Fruit fly (Drosophila melanogaster) whole organism, embryonic: ENCODE results near the gene CG43679.

Experiments used
- CG10366 ChIP-seq: fragments of 200-800 bp; sonication (Bioruptor generic); IDR thresholded peaks from 2 replicates; pipeline ENCODE4 v1.3.6; 2022; ENCODE audit warnings: missing biosample characterization, missing genetic modification characterization
- CG10543 ChIP-seq: fragments of 200-800 bp; sonication (Bioruptor generic); optimal IDR thresholded peaks from 3 replicates; lab custom pipeline; 2017; ENCODE audit warnings: missing biosample characterization, mild to moderate bottlenecking, missing genetic modification characterization, moderate library complexity
- CG11504 ChIP-seq: fragments of 200-800 bp; sonication (Bioruptor generic); optimal IDR thresholded peaks from 3 replicates; lab custom pipeline; 2019; ENCODE audit warnings: missing biosample characterization, mild to moderate bottlenecking, missing genetic modification characterization, moderate library complexity
- CG11723 ChIP-seq: fragments of 200-800 bp; sonication (Bioruptor generic); optimal IDR thresholded peaks from 2 replicates; lab custom pipeline; 2017; ENCODE audit warnings: missing biosample characterization, mild to moderate bottlenecking, missing genetic modification characterization
- CG12769 ChIP-seq: fragments of 200-800 bp; sonication (Bioruptor generic); optimal IDR thresholded peaks from 2 replicates; lab custom pipeline; 2019; ENCODE audit warnings: missing biosample characterization, mild to moderate bottlenecking, missing genetic modification characterization, moderate library complexity
- CG15601 ChIP-seq: fragments of 200-800 bp; sonication (Bioruptor generic); optimal IDR thresholded peaks from 3 replicates; lab custom pipeline; 2019; ENCODE audit warnings: missing biosample characterization, mild to moderate bottlenecking, missing genetic modification characterization, moderate library complexity
- CG15696 ChIP-seq: fragments of 200-800 bp; sonication (Bioruptor generic); optimal IDR thresholded peaks from 2 replicates; lab custom pipeline; 2019; ENCODE audit warnings: missing biosample characterization, mild to moderate bottlenecking, missing genetic modification characterization, moderate library complexity
- CG33213 ChIP-seq: fragments of 200-800 bp; sonication (Bioruptor generic); optimal IDR thresholded peaks from 3 replicates; lab custom pipeline; 2016; ENCODE audit warnings: missing biosample characterization, missing genetic modification characterization
- CG3407 ChIP-seq: fragments of 200-800 bp; sonication (Bioruptor generic); optimal IDR thresholded peaks from 2 replicates; lab custom pipeline; 2018; ENCODE audit warnings: missing biosample characterization, mild to moderate bottlenecking, missing genetic modification characterization
- CG4730 ChIP-seq: fragments of 200-800 bp; sonication (Bioruptor generic); IDR thresholded peaks from 2 replicates; pipeline ENCODE4 v1.3.6; 2022; ENCODE audit warnings: missing biosample characterization, missing genetic modification characterization
- CG8388 ChIP-seq: fragments of 200-800 bp; sonication (Bioruptor generic); optimal IDR thresholded peaks from 2 replicates; lab custom pipeline; 2019; ENCODE audit warnings: missing biosample characterization, mild to moderate bottlenecking, missing genetic modification characterization, moderate library complexity
- CHES-1-like ChIP-seq: fragments of 200-800 bp; sonication (Bioruptor generic); optimal IDR thresholded peaks from 2 replicates; lab custom pipeline; 2016; ENCODE audit warnings: missing biosample characterization, missing genetic modification characterization
- Dip2 ChIP-seq: fragments of 200-800 bp; sonication (Bioruptor generic); IDR thresholded peaks from 2 replicates; pipeline ENCODE4 v1.3.6; 2022; ENCODE audit warnings: missing biosample characterization, missing genetic modification characterization
- Gug ChIP-seq: fragments of 200-800 bp; sonication (Bioruptor generic); IDR thresholded peaks from 4 replicates; pipeline ENCODE4 v1.3.6; 2022; ENCODE audit warnings: missing biosample characterization, missing genetic modification characterization
- Hand ChIP-seq: fragments of 200-800 bp; sonication (Bioruptor generic); optimal IDR thresholded peaks from 2 replicates; lab custom pipeline; 2017; ENCODE audit warnings: mild to moderate bottlenecking, missing biosample characterization, missing genetic modification reagents, missing genetic modification characterization
- Hsf ChIP-seq: fragments of 200-800 bp; sonication (Bioruptor generic); optimal IDR thresholded peaks from 3 replicates; lab custom pipeline; 2016; ENCODE audit warnings: missing biosample characterization, missing genetic modification characterization
- Jarid2 ChIP-seq: fragments of 200-800 bp; sonication (Bioruptor generic); optimal IDR thresholded peaks from 3 replicates; lab custom pipeline; 2017; ENCODE audit warnings: mild to moderate bottlenecking, missing biosample characterization, missing genetic modification reagents, missing genetic modification characterization
- Mes4 ChIP-seq: fragments of 200-800 bp; sonication (Bioruptor generic); optimal IDR thresholded peaks from 2 replicates; lab custom pipeline; 2016; ENCODE audit warnings: missing biosample characterization, missing genetic modification characterization
- Pdp1 ChIP-seq, 2 experiments: fragments of 200-800 bp; sonication (Bioruptor generic); optimal IDR thresholded peaks; 3 replicates each; lab custom pipeline; 2016; ENCODE audit warnings: missing biosample characterization in 2 of 2, missing genetic modification characterization in 2 of 2, mild to moderate bottlenecking in 1 of 2, moderate library complexity in 1 of 2
- abd-A ChIP-seq: fragments of 200-800 bp; sonication (Bioruptor generic); optimal IDR thresholded peaks from 3 replicates; lab custom pipeline; 2019; ENCODE audit warnings: missing biosample characterization, mild to moderate bottlenecking, missing genetic modification characterization, moderate library complexity
- aop ChIP-seq: fragments of 200-800 bp; sonication (Bioruptor generic); IDR thresholded peaks from 2 replicates; pipeline ENCODE4 v1.3.6; 2022; ENCODE audit warnings: missing biosample characterization, missing genetic modification characterization
- chinmo ChIP-seq: fragments of 200-800 bp; sonication (Bioruptor generic); IDR thresholded peaks from 4 replicates; pipeline ENCODE4 v1.3.6; 2022; ENCODE audit warnings: missing biosample characterization, missing genetic modification characterization; ENCODE audit not compliant: partially characterized antibody
- chm ChIP-seq: fragments of 200-800 bp; sonication (Bioruptor generic); IDR thresholded peaks from 2 replicates; pipeline ENCODE4 v1.3.6; 2022; ENCODE audit warnings: missing biosample characterization, missing genetic modification characterization
- chn ChIP-seq: fragments of 200-800 bp; sonication (Bioruptor generic); optimal IDR thresholded peaks from 2 replicates; lab custom pipeline; 2016; ENCODE audit warnings: missing biosample characterization, missing genetic modification characterization
- emc ChIP-seq: fragments of 200-800 bp; sonication (Bioruptor generic); optimal IDR thresholded peaks from 2 replicates; lab custom pipeline; 2016; ENCODE audit warnings: missing biosample characterization, missing genetic modification characterization
- esg ChIP-seq: fragments of 200-800 bp; sonication (Bioruptor generic); conservative IDR thresholded peaks from 2 replicates; pipeline ENCODE4 v1.3.6; 2022; ENCODE audit warnings: missing biosample characterization, missing genetic modification characterization
- ftz-f1 ChIP-seq: fragments of 200-800 bp; sonication (Bioruptor generic); optimal IDR thresholded peaks from 2 replicates; lab custom pipeline; 2016; ENCODE audit warnings: missing biosample characterization, missing genetic modification characterization
- gfzf ChIP-seq: fragments of 200-800 bp; sonication (Bioruptor generic); optimal IDR thresholded peaks from 2 replicates; lab custom pipeline; 2016; ENCODE audit warnings: missing biosample characterization, mild to moderate bottlenecking, missing genetic modification characterization, moderate library complexity
- kah ChIP-seq: fragments of 200-800 bp; sonication (Bioruptor generic); optimal IDR thresholded peaks from 2 replicates; lab custom pipeline; 2018; ENCODE audit warnings: missing biosample characterization, mild to moderate bottlenecking, missing genetic modification characterization
- nau ChIP-seq: fragments of 200-800 bp; sonication (Bioruptor generic); optimal IDR thresholded peaks from 3 replicates; lab custom pipeline; 2017; ENCODE audit warnings: missing biosample characterization, mild to moderate bottlenecking, missing genetic modification characterization, missing genetic modification reagents
- nmo ChIP-seq: fragments of 200-800 bp; sonication (Bioruptor generic); optimal IDR thresholded peaks from 2 replicates; lab custom pipeline; 2018; ENCODE audit warnings: missing biosample characterization, mild to moderate bottlenecking, missing genetic modification characterization, moderate library complexity
- nom ChIP-seq: fragments of 200-800 bp; sonication (Bioruptor generic); optimal IDR thresholded peaks from 2 replicates; lab custom pipeline; 2017; ENCODE audit warnings: missing biosample characterization, missing genetic modification characterization, mild to moderate bottlenecking, moderate library complexity, missing genetic modification reagents
- org-1 ChIP-seq: fragments of 200-800 bp; sonication (Bioruptor generic); optimal IDR thresholded peaks from 2 replicates; lab custom pipeline; 2017; ENCODE audit warnings: missing biosample characterization, missing genetic modification characterization
- pum ChIP-seq: fragments of 200-800 bp; sonication (Bioruptor generic); optimal IDR thresholded peaks from 2 replicates; lab custom pipeline; 2016; ENCODE audit warnings: missing biosample characterization, missing genetic modification characterization
- sd ChIP-seq: fragments of 200-800 bp; sonication (Bioruptor generic); optimal IDR thresholded peaks from 3 replicates; lab custom pipeline; 2018; ENCODE audit warnings: missing biosample characterization, mild to moderate bottlenecking, missing genetic modification characterization, moderate library complexity
- sens ChIP-seq: fragments of 200-800 bp; sonication (Bioruptor generic); peaks from one replicate; lab custom pipeline; 2016; ENCODE audit warnings: missing biosample characterization, missing genetic modification characterization
- sob ChIP-seq: fragments of 200-800 bp; sonication (Bioruptor generic); IDR thresholded peaks from 2 replicates; pipeline ENCODE4 v1.3.6; 2022; ENCODE audit warnings: missing biosample characterization, missing genetic modification characterization
- sug ChIP-seq: fragments of 200-800 bp; optimal IDR thresholded peaks from 2 replicates; lab custom pipeline; 2019; ENCODE audit warnings: missing biosample characterization, mild to moderate bottlenecking, missing genetic modification characterization, moderate library complexity
- twi ChIP-seq: fragments of 200-800 bp; optimal IDR thresholded peaks from 2 replicates; lab custom pipeline; 2019; ENCODE audit warnings: missing biosample characterization, mild to moderate bottlenecking, missing genetic modification characterization, moderate library complexity

CG43679 gene

dm6 chr3L:15079278-15079677 is 28.1 kb upstream of the CG43679 start (continued):
- TF ChIP-seq chm (GFP tag; lab: Robert Waterston, UW): peak; percentile 50; the same call in 1 of the 2 replicates
- no peak for TF ChIP-seq CG3407 (GFP tag; lab: Kevin White, UChicago)
- peak; percentile 93 for TF ChIP-seq Jarid2 (GFP tag; lab: Kevin White, UChicago)
- TF ChIP-seq CG11504 (tag; lab: Kevin White, UChicago): peak; percentile 54

- TF ChIP-seq Mes4 (GFP tag; lab: Kevin White, UChicago) (no peak), aop (GFP tag; lab: Robert Waterston, UW) (no peak), nmo (GFP tag; lab: Kevin White, UChicago) (no peak), esg (GFP tag; lab: Robert Waterston, UW) (no peak), sens (GFP tag; lab: Kevin White, UChicago) (no peak), Gug (GFP tag; lab: Robert Waterston, UW) (no peak), twi (no peak), sob (GFP tag; lab: Robert Waterston, UW) (no peak), CG33213 (no peak), CG15696 (tag; lab: Kevin White, UChicago) (no peak), Dip2 (no peak), Hand (GFP tag; lab: Kevin White, UChicago) (no peak), CG10366 (GFP tag; lab: Robert Waterston, UW) (no peak), CHES-1-like (GFP tag; lab: Kevin White, UChicago) (no peak), CG8388 (GFP tag; lab: Kevin White, UChicago) (no peak)
Observed at dm6 chr3L:15078347-15078746, 27.1 kb upstream of the CG43679 start, which contains the start of gene Or71a. TSS of gene Or71a (minus strand) at chr3L:15078447.

dm6 chr3L:15076380-15076779 is 25.2 kb upstream of the CG43679 start:
- peak in 1 of 2 experiments; percentile 19 for TF ChIP-seq Pdp1 (GFP tag; optimal IDR thresholded peaks at IDR 0.05; lab: Kevin White, UChicago)
- no peak for TF ChIP-seq CG4730 (GFP tag; lab: Robert Waterston, UW)
- no peak for TF ChIP-seq CG11723 (GFP tag; lab: Kevin White, UChicago)
- TF ChIP-seq Hsf (GFP tag; lab: Kevin White, UChicago): no peak

dm6 chr3L:15073680-15074079 is 22.5 kb upstream of the CG43679 start:
- TF ChIP-seq sd (peak; percentile 97), nom (GFP tag; lab: Kevin White, UChicago) (no peak), chn (no peak), abd-A (tag; lab: Kevin White, UChicago) (peak; percentile 88), org-1 (peak; percentile 2), ftz-f1 (GFP tag; lab: Kevin White, UChicago) (peak; percentile 70), sens (GFP tag; lab: Kevin White, UChicago) (peak; percentile 30), CG10543 (GFP tag; lab: Kevin White, UChicago) (peak; percentile 41), emc (no peak), CG15601 (tag; lab: Kevin White, UChicago) (peak; percentile 64), gfzf (GFP tag; lab: Kevin White, UChicago) (no peak), nau (peak; percentile 94), sug (tag; lab: Kevin White, UChicago) (peak; percentile 44), pum (GFP tag; lab: Kevin White, UChicago) (no peak), CG12769 (peak; percentile 64), kah (peak; percentile 83), chinmo (GFP tag; lab: Robert Waterston, UW) (0 out of 4 replicates have a peak, but pooled peaks have one; percentile 57)
